Fruit fly (Drosophila melanogaster) whole organism, embryonic: Measurements from ENCODE around the gene Hrs.

ENCODE experiments used
- ATbp ChIP-seq: fragments of 200-800 bp; sonication (Bioruptor generic); optimal IDR thresholded peaks from 2 replicates; lab custom pipeline; 2017; ENCODE audit warnings: missing biosample characterization, mild to moderate bottlenecking, missing genetic modification characterization, missing genetic modification reagents
- BEAF-32 ChIP-seq: fragments of 200-800 bp; sonication (Bioruptor generic); optimal IDR thresholded peaks from 3 replicates; lab custom pipeline; 2017; ENCODE audit warnings: missing biosample characterization, missing genetic modification characterization, mild to moderate bottlenecking, moderate library complexity, missing genetic modification reagents
- CG1024 ChIP-seq: fragments of 200-800 bp; sonication (Bioruptor generic); IDR thresholded peaks from 2 replicates; pipeline ENCODE4 v1.3.6; 2022; ENCODE audit warnings: missing biosample characterization, missing genetic modification characterization
- CG10654 ChIP-seq: fragments of 200-800 bp; sonication (Bioruptor generic); optimal IDR thresholded peaks from 2 replicates; lab custom pipeline; 2016; ENCODE audit warnings: missing biosample characterization, missing genetic modification characterization
- CG11093 ChIP-seq: fragments of 200-800 bp; sonication (Bioruptor generic); IDR thresholded peaks from 3 replicates; pipeline ENCODE4 v1.3.6; 2022; ENCODE audit warnings: missing biosample characterization, missing genetic modification characterization
- CG11456 ChIP-seq: fragments of 200-800 bp; sonication (Bioruptor generic); IDR thresholded peaks from 3 replicates; pipeline ENCODE4 v1.3.6; 2022; ENCODE audit warnings: missing biosample characterization, missing genetic modification characterization
- CG11723 ChIP-seq: fragments of 200-800 bp; sonication (Bioruptor generic); optimal IDR thresholded peaks from 2 replicates; lab custom pipeline; 2017; ENCODE audit warnings: missing biosample characterization, mild to moderate bottlenecking, missing genetic modification characterization
- CG14050 ChIP-seq: fragments of 200-800 bp; sonication (Bioruptor generic); IDR thresholded peaks from 3 replicates; pipeline ENCODE4 v1.3.6; 2022; ENCODE audit warnings: missing biosample characterization, missing genetic modification characterization
- CG1602 ChIP-seq: fragments of 200-800 bp; sonication (Bioruptor generic); optimal IDR thresholded peaks from 3 replicates; lab custom pipeline; 2016; ENCODE audit warnings: missing biosample characterization, missing genetic modification characterization
- CG16813 ChIP-seq: fragments of 200-800 bp; sonication (Bioruptor generic); IDR thresholded peaks from 3 replicates; pipeline ENCODE4 v1.3.6; 2022; ENCODE audit warnings: missing biosample characterization, missing genetic modification characterization; ENCODE audit not compliant: partially characterized antibody
- CG17829 ChIP-seq: fragments of 200-800 bp; optimal IDR thresholded peaks from 2 replicates; lab custom pipeline; 2019; ENCODE audit warnings: missing biosample characterization, mild to moderate bottlenecking, missing genetic modification characterization, moderate library complexity
- CG18262 ChIP-seq: fragments of 200-800 bp; optimal IDR thresholded peaks from 3 replicates; lab custom pipeline; 2019; ENCODE audit warnings: missing biosample characterization, mild to moderate bottlenecking, missing genetic modification characterization, moderate library complexity
- CG18476 ChIP-seq: fragments of 200-800 bp; sonication (Bioruptor generic); optimal IDR thresholded peaks from 2 replicates; lab custom pipeline; 2016; ENCODE audit warnings: missing biosample characterization, mild to moderate bottlenecking, missing genetic modification characterization
- CG2678 ChIP-seq: fragments of 200-800 bp; sonication (Bioruptor generic); optimal IDR thresholded peaks from 3 replicates; lab custom pipeline; 2019; ENCODE audit warnings: missing biosample characterization, mild to moderate bottlenecking, missing genetic modification characterization, moderate library complexity
- CG34422 ChIP-seq: fragments of 200-800 bp; sonication (Bioruptor generic); IDR thresholded peaks from 3 replicates; pipeline ENCODE4 v1.3.6; 2022; ENCODE audit warnings: missing biosample characterization, missing genetic modification characterization
- CG4360 ChIP-seq: fragments of 200-800 bp; sonication (Bioruptor generic); IDR thresholded peaks from 2 replicates; pipeline ENCODE4 v1.3.6; 2022; ENCODE audit warnings: missing biosample characterization, missing genetic modification characterization
- CG4404 ChIP-seq: fragments of 200-800 bp; sonication (Bioruptor generic); IDR thresholded peaks from 2 replicates; pipeline ENCODE4 v1.3.6; 2022; ENCODE audit warnings: missing biosample characterization, missing genetic modification characterization
- CG5953 ChIP-seq: fragments of 200-800 bp; sonication (Bioruptor generic); IDR thresholded peaks from 2 replicates; pipeline ENCODE4 v1.3.6; 2022; ENCODE audit warnings: missing biosample characterization, missing genetic modification characterization
- CG6689 ChIP-seq: fragments of 200-800 bp; sonication (Bioruptor generic); IDR thresholded peaks from 2 replicates; pipeline ENCODE4 v1.3.6; 2022; ENCODE audit warnings: missing biosample characterization, missing genetic modification characterization
- CG7372 ChIP-seq: fragments of 200-800 bp; sonication (Bioruptor generic); IDR thresholded peaks from 2 replicates; pipeline ENCODE4 v1.3.6; 2022; ENCODE audit warnings: missing biosample characterization, missing genetic modification characterization
- CG7963 ChIP-seq: fragments of 200-800 bp; sonication (Bioruptor generic); IDR thresholded peaks from 3 replicates; pipeline ENCODE4 v1.3.6; 2022; ENCODE audit warnings: missing biosample characterization, missing genetic modification characterization; ENCODE audit not compliant: partially characterized antibody
- CG8359 ChIP-seq: fragments of 200-800 bp; sonication (Bioruptor generic); optimal IDR thresholded peaks from 2 replicates; lab custom pipeline; 2017; ENCODE audit warnings: missing biosample characterization, mild to moderate bottlenecking, missing genetic modification characterization, borderline replicate concordance
- Camta ChIP-seq: fragments of 200-800 bp; sonication (Bioruptor generic); optimal IDR thresholded peaks from 2 replicates; lab custom pipeline; 2016; ENCODE audit warnings: missing biosample characterization, missing genetic modification characterization
- CoRest ChIP-seq: fragments of 200-800 bp; sonication (Bioruptor generic); optimal IDR thresholded peaks from 3 replicates; lab custom pipeline; 2018; ENCODE audit warnings: missing biosample characterization, mild to moderate bottlenecking, missing genetic modification characterization, moderate library complexity
- CrebB ChIP-seq: fragments of 200-800 bp; sonication (Bioruptor generic); optimal IDR thresholded peaks from 3 replicates; lab custom pipeline; 2018; ENCODE audit warnings: missing biosample characterization, mild to moderate bottlenecking, missing genetic modification characterization
- Dll ChIP-seq: fragments of 200-800 bp; sonication (Bioruptor generic); IDR thresholded peaks from 4 replicates; pipeline ENCODE4 v1.3.6; 2022; ENCODE audit warnings: missing biosample characterization, missing genetic modification characterization; ENCODE audit not compliant: partially characterized antibody
- Drgx ChIP-seq: fragments of 200-800 bp; sonication (Bioruptor generic); IDR thresholded peaks from 2 replicates; pipeline ENCODE4 v1.3.6; 2022; ENCODE audit warnings: missing biosample characterization, missing genetic modification characterization
- Gug ChIP-seq: fragments of 200-800 bp; sonication (Bioruptor generic); IDR thresholded peaks from 4 replicates; pipeline ENCODE4 v1.3.6; 2022; ENCODE audit warnings: missing biosample characterization, missing genetic modification characterization
- HLH54F ChIP-seq: fragments of 200-800 bp; sonication (Bioruptor generic); optimal IDR thresholded peaks from 3 replicates; lab custom pipeline; 2016; ENCODE audit warnings: missing biosample characterization, missing genetic modification characterization
- HLHmδ ChIP-seq: fragments of 200-800 bp; sonication (Bioruptor generic); optimal IDR thresholded peaks from 2 replicates; lab custom pipeline; 2018; ENCODE audit warnings: missing biosample characterization, mild to moderate bottlenecking, missing genetic modification characterization, moderate library complexity
- Jarid2 ChIP-seq: fragments of 200-800 bp; sonication (Bioruptor generic); optimal IDR thresholded peaks from 3 replicates; lab custom pipeline; 2017; ENCODE audit warnings: mild to moderate bottlenecking, missing biosample characterization, missing genetic modification reagents, missing genetic modification characterization
- MBD-R2 ChIP-seq: fragments of 200-800 bp; sonication (Bioruptor generic); IDR thresholded peaks from 2 replicates; pipeline ENCODE4 v1.3.6; 2022; ENCODE audit warnings: missing biosample characterization, missing genetic modification characterization
- Mad ChIP-seq: fragments of 200-800 bp; sonication (Bioruptor generic); optimal IDR thresholded peaks from 2 replicates; lab custom pipeline; 2016; ENCODE audit warnings: missing biosample characterization, missing genetic modification characterization
- Med ChIP-seq: fragments of 200-800 bp; sonication (Bioruptor generic); peaks from one replicate; lab custom pipeline; 2016; ENCODE audit warnings: missing biosample characterization, missing genetic modification characterization, mild to moderate bottlenecking, inconsistent platforms, moderate library complexity
- Mrtf ChIP-seq: fragments of 200-800 bp; sonication (Bioruptor generic); IDR thresholded peaks from 3 replicates; pipeline ENCODE4 v1.3.6; 2022; ENCODE audit warnings: missing biosample characterization, missing genetic modification characterization
- Ravus ChIP-seq: fragments of 200-800 bp; sonication (Bioruptor generic); IDR thresholded peaks from 2 replicates; pipeline ENCODE4 v1.3.6; 2022; ENCODE audit warnings: missing biosample characterization, missing genetic modification characterization
- ac ChIP-seq: fragments of 200-800 bp; sonication (Bioruptor generic); optimal IDR thresholded peaks from 3 replicates; lab custom pipeline; 2017; ENCODE audit warnings: missing biosample characterization, mild to moderate bottlenecking, missing genetic modification characterization
- ap ChIP-seq: fragments of 200-800 bp; sonication (Bioruptor generic); IDR thresholded peaks from 2 replicates; pipeline ENCODE4 v1.3.6; 2022; ENCODE audit warnings: missing biosample characterization, missing genetic modification characterization
- ara ChIP-seq: fragments of 200-800 bp; sonication (Bioruptor generic); IDR thresholded peaks from 2 replicates; pipeline ENCODE4 v1.3.6; 2022; ENCODE audit warnings: missing biosample characterization, missing genetic modification characterization
- br ChIP-seq: fragments of >200 bp; optimal IDR thresholded peaks from 2 replicates; lab custom pipeline; 2017
- da ChIP-seq: fragments of 200-800 bp; sonication (Bioruptor generic); optimal IDR thresholded peaks from 2 replicates; lab custom pipeline; 2016; ENCODE audit warnings: missing biosample characterization, missing genetic modification characterization
- dmrt99B ChIP-seq: fragments of 200-800 bp; sonication (Bioruptor generic); optimal IDR thresholded peaks from 2 replicates; lab custom pipeline; 2018; ENCODE audit warnings: missing biosample characterization, mild to moderate bottlenecking, missing genetic modification characterization, moderate library complexity
- gsb-n ChIP-seq: fragments of 200-800 bp; sonication (Bioruptor generic); optimal IDR thresholded peaks from 3 replicates; lab custom pipeline; 2018; ENCODE audit warnings: missing biosample characterization, mild to moderate bottlenecking, missing genetic modification characterization
- jing ChIP-seq: fragments of 200-800 bp; sonication (Bioruptor generic); optimal IDR thresholded peaks from 2 replicates; lab custom pipeline; 2018; ENCODE audit warnings: missing biosample characterization, mild to moderate bottlenecking, missing genetic modification characterization
- pan ChIP-seq, 4 experiments: fragments of >200 bp in 3 of 4; fragments of 200-800 bp in 1 of 4; sonication (Bioruptor generic) in 1 of 4; optimal IDR thresholded peaks in 3 of 4; IDR thresholded peaks in 1 of 4; 2 replicates each; pipeline versions ENCODE4 v1.3.6 to Lab custom; 2017 to 2022; ENCODE audit warnings: missing biosample characterization in 2 of 4, missing genetic modification characterization in 2 of 4, mixed read lengths in 1 of 4
- pho ChIP-seq: fragments of 200-800 bp; sonication (Bioruptor generic); optimal IDR thresholded peaks from 2 replicates; lab custom pipeline; 2016; ENCODE audit warnings: missing biosample characterization, missing genetic modification characterization
- sr ChIP-seq: fragments of 200-800 bp; sonication (Bioruptor generic); IDR thresholded peaks from 3 replicates; pipeline ENCODE4 v1.3.6; 2022; ENCODE audit warnings: missing biosample characterization, missing genetic modification characterization
- stc ChIP-seq: fragments of 200-800 bp; sonication (Bioruptor generic); IDR thresholded peaks from 2 replicates; pipeline ENCODE4 v1.3.6; 2022; ENCODE audit warnings: missing biosample characterization, missing genetic modification characterization
- zfh1 ChIP-seq: fragments of 200-800 bp; sonication (Bioruptor generic); IDR thresholded peaks from 3 replicates; pipeline ENCODE4 v1.3.6; 2022; ENCODE audit warnings: missing biosample characterization, missing genetic modification characterization

The Hrs gene

dm6 chr2L:2731370-2732138, 8.2 kb upstream of the Hrs start (continued):
- TF ChIP-seq ATbp (GFP tag; lab: Kevin White, UChicago) (peak; percentile 20), Dll (GFP tag; lab: Robert Waterston, UW) (no peak), sr (GFP tag; lab: Robert Waterston, UW) (no peak), CG14050 (GFP tag; lab: Robert Waterston, UW) (no peak), CG34422 (GFP tag; lab: Robert Waterston, UW) (0 out of 3 replicates have a peak, but pooled peaks have one; percentile 40), Gug (GFP tag; lab: Robert Waterston, UW) (0 out of 4 replicates have a peak, but pooled peaks have one; percentile 22), CG11723 (peak; percentile 16), CG18476 (GFP tag; lab: Kevin White, UChicago) (no peak), zfh1 (GFP tag; lab: Robert Waterston, UW) (no peak), gsb-n (no peak), Med (GFP tag; lab: Kevin White, UChicago) (peak; percentile 80), CG18262 (tag; lab: Kevin White, UChicago) (peak; percentile 38), CG17829 (tag; lab: Kevin White, UChicago) (no peak), Camta (GFP tag; lab: Kevin White, UChicago) (no peak), pan (optimal IDR thresholded peaks at IDR 0.05; lab: Kevin White, UChicago) (no peak), pan (GFP tag; optimal IDR thresholded peaks at IDR 0.05 in 1 of 2, IDR thresholded peaks at IDR 0.05 in 1 of 2) (peak in 1 of 2 experiments; percentile 63), BEAF-32 (GFP tag; lab: Kevin White, UChicago) (no peak), CG16813 (GFP tag; lab: Robert Waterston, UW) (no peak), CG7963 (no peak), MBD-R2 (no peak), Drgx (GFP tag; lab: Robert Waterston, UW) (peak; percentile 57), Mrtf (GFP tag; lab: Robert Waterston, UW) (0 out of 3 replicates have a peak, but pooled peaks have one; percentile 19), jing (GFP tag; lab: Kevin White, UChicago) (no peak), CG1024 (GFP tag; lab: Robert Waterston, UW) (no peak), ara (GFP tag; lab: Robert Waterston, UW) (peak; percentile 47; the same call in 1 of the 2 replicates), pho (GFP tag; lab: Kevin White, UChicago) (no peak), CG10654 (GFP tag; lab: Kevin White, UChicago) (no peak), da (GFP tag; lab: Kevin White, UChicago) (no peak), Jarid2 (no peak), CG5953 (GFP tag; lab: Robert Waterston, UW) (no peak), CG7372 (GFP tag; lab: Robert Waterston, UW) (no peak), CG1602 (no peak), CG8359 (GFP tag; lab: Kevin White, UChicago) (no peak), stc (GFP tag; lab: Robert Waterston, UW) (peak; percentile 31; the same call in 1 of the 2 replicates), Ravus (no peak), CG11093 (GFP tag; lab: Robert Waterston, UW) (0 out of 3 replicates have a peak, but pooled peaks have one; percentile 22), br (lab: Kevin White, UChicago) (no peak), CG11456 (GFP tag; lab: Robert Waterston, UW) (no peak), Mad (no peak), CG2678 (tag; lab: Kevin White, UChicago) (peak; percentile 38), CoRest (tag; lab: Kevin White, UChicago) (peak; percentile 18), CG6689 (GFP tag; lab: Robert Waterston, UW) (peak; percentile 67; the same call in 1 of the 2 replicates), HLH54F (GFP tag; lab: Kevin White, UChicago) (no peak), ac (GFP tag; lab: Kevin White, UChicago) (no peak), CrebB (no peak), HLHmδ (GFP tag; lab: Kevin White, UChicago) (no peak), CG4360 (GFP tag; lab: Robert Waterston, UW) (no peak), dmrt99B (tag; lab: Kevin White, UChicago) (peak; percentile 68), CG4404 (no peak), ap (GFP tag; lab: Robert Waterston, UW) (peak; percentile 55; the same call in 1 of the 2 replicates)
